Worm (Caenorhabditis elegans) whole organism, late embryonic: Measurements from ENCODE around the gene irld-38.

ENCODE experiments used
- hlh-15 ChIP-seq: sonication (generic microtip); optimal IDR thresholded peaks from 2 replicates; lab custom pipeline; 2016; ENCODE audit warnings: missing genetic modification characterization, missing compliant biosample characterization
- lim-6 ChIP-seq: sonication (generic microtip); optimal IDR thresholded peaks from 2 replicates; lab custom pipeline; 2016; ENCODE audit warnings: missing genetic modification characterization, missing compliant biosample characterization

ce11 chrV:3028205-3028604 lies 4.0 kb downstream of the irld-38 start, which contains the start of gene asp-7:
- TF ChIP-seq lim-6 (tag; lab: Kevin White, UChicago): no peak
- TF ChIP-seq hlh-15: no peak
